Worm (Caenorhabditis elegans) whole organism, late embryonic: ENCODE results near the gene plc-2.

Experiments
- K09A11.1 ChIP-seq: sonication (generic microtip); optimal IDR thresholded peaks from 2 replicates; lab custom pipeline; 2017; ENCODE audit warnings: antibody characterized with exemption, mild to moderate bottlenecking, missing genetic modification characterization, missing compliant biosample characterization; ENCODE audit not compliant: insufficient read depth
- ceh-19 ChIP-seq: fragments of 200-800 bp; sonication (Bioruptor generic); optimal IDR thresholded peaks from 2 replicates; lab custom pipeline; 2018; ENCODE audit warnings: mild to moderate bottlenecking, missing genetic modification characterization, missing compliant biosample characterization
- ceh-48 ChIP-seq: sonication (generic microtip); optimal IDR thresholded peaks from 2 replicates; lab custom pipeline; 2016; ENCODE audit warnings: missing genetic modification characterization, inconsistent platforms, missing compliant biosample characterization
- elt-2 ChIP-seq: sonication (generic microtip); optimal IDR thresholded peaks from 2 replicates; lab custom pipeline; 2016; ENCODE audit warnings: missing genetic modification reagents, missing genetic modification characterization, missing compliant biosample characterization
- ets-4 ChIP-seq: sonication (generic microtip); optimal IDR thresholded peaks from 2 replicates; lab custom pipeline; 2016; ENCODE audit warnings: missing genetic modification characterization, missing compliant biosample characterization
- hlh-13 ChIP-seq: fragments of 200-800 bp; sonication (Bioruptor generic); optimal IDR thresholded peaks from 2 replicates; lab custom pipeline; 2018; ENCODE audit warnings: mild to moderate bottlenecking, missing genetic modification characterization, missing compliant biosample characterization
- pha-4 ChIP-seq: fragments of 150-350 bp; optimal IDR thresholded peaks from 2 replicates; lab custom pipeline; 2018; ENCODE audit warnings: missing biosample characterization, missing genetic modification reagents, missing genetic modification characterization
- pqm-1 ChIP-seq: sonication (generic microtip); optimal IDR thresholded peaks from 2 replicates; lab custom pipeline; 2016; ENCODE audit warnings: missing genetic modification characterization, missing compliant biosample characterization
- syd-9 ChIP-seq: sonication (generic microtip); optimal IDR thresholded peaks from 2 replicates; lab custom pipeline; 2016; ENCODE audit warnings: mild to moderate bottlenecking, missing genetic modification characterization, moderate library complexity, missing compliant biosample characterization

- no peak for TF ChIP-seq ets-4 (tag; lab: Kevin White, UChicago)
- no peak for TF ChIP-seq pqm-1 (tag; lab: Kevin White, UChicago)
- no peak for TF ChIP-seq hlh-13
- no peak for TF ChIP-seq syd-9 (tag; lab: Kevin White, UChicago)
- TF ChIP-seq elt-2 (tag; lab: Kevin White, UChicago): no peak
- no peak for TF ChIP-seq ceh-48 (tag; lab: Kevin White, UChicago)
- no peak for TF ChIP-seq pha-4 (tag; lab: Kevin White, UChicago)
- no peak for TF ChIP-seq ceh-19
- TF ChIP-seq K09A11.1 (tag; lab: Kevin White, UChicago): no peak
These were observed 1.5 kb downstream of the plc-2 start, which contains the start of gene Y75B12B.13 for ce11 chrV:15193909-15194308.
